Worm (Caenorhabditis elegans) whole organism, late embryonic: ENCODE results near the gene egl-44.

Experiments used
- T23F11.4 ChIP-seq: fragments of 200-800 bp; sonication (Bioruptor generic); optimal IDR thresholded peaks from 2 replicates; lab custom pipeline; 2018; ENCODE audit warnings: mild to moderate bottlenecking, missing genetic modification characterization, missing compliant biosample characterization
- gmeb-2 ChIP-seq: sonication (generic microtip); optimal IDR thresholded peaks from 2 replicates; lab custom pipeline; 2016; ENCODE audit warnings: missing genetic modification characterization, inconsistent platforms, missing compliant biosample characterization
- nhr-11 ChIP-seq: fragments of 150-350 bp; optimal IDR thresholded peaks from 2 replicates; lab custom pipeline; 2014; ENCODE audit warnings: missing biosample characterization, missing genetic modification characterization
- nhr-232 ChIP-seq: sonication (generic microtip); optimal IDR thresholded peaks from 2 replicates; lab custom pipeline; 2016; ENCODE audit warnings: missing genetic modification characterization, missing compliant biosample characterization
- sox-4 ChIP-seq: sonication (generic microtip); optimal IDR thresholded peaks from 2 replicates; lab custom pipeline; 2017; ENCODE audit warnings: mild to moderate bottlenecking, missing genetic modification characterization, inconsistent platforms, missing compliant biosample characterization

DNA sequence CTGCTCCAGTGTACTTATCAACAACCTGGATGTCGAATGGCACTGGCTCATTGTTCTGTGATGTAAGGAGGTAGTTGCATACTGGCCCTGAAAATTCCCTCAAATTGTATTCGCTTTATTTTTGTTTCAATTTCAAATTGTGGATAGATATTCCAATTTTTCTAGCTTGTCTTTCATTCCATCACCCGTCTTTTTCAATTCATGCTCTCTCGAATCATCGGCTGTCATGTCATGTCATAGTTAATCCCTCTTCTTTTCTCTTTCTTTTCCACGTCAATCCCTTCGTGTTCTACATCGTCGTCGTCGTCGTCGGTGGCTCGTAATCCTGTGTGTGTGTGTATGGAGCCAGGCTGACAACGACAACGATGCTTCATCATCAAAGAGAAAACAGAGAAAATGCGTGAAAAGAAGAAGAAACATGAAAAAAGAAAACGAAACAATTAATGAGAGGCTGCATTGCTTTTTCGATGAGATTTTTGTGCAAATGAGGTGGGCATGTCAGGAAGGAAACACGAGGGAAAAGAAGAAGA, 27.1 kb downstream of the egl-44 start:
- TF ChIP-seq sox-4, result no peak
- TF ChIP-seq nhr-232 (tag; lab: Kevin White, UChicago), result no peak
- TF ChIP-seq T23F11.4 (GFP tag; lab: Kevin White, UChicago), result no peak
- TF ChIP-seq gmeb-2 (tag; lab: Kevin White, UChicago), result no peak
- TF ChIP-seq nhr-11, result no peak
